Fruit fly (Drosophila melanogaster): Measurements from ENCODE around the gene RpL35.

DNA sequence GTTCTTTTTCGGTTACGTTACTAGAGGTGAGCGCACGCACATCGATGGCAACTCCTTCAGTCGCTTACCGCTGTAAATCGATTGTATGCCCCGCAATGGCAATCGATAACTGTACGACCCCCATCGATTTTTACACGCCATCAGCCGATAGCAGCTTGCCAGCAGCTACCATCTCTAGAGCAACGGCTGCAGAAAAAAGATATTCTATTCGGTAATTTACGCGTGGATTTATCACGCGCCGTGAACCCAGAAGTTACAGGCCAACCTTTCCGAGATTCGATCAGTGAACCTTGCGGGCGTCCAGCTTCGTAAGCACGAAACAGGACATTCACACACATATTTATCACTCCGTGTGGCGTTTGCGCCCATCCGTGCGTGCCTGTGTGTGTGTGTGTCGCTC, 6.3 kb upstream of the RpL35 start, which contains the start of the genes Sirt4 and CG4119:
- TF ChIP-seq EcR (GFP tag; optimal IDR thresholded peaks at IDR 0.05) (peak; percentile 25), CG8159 (tag; optimal IDR thresholded peaks at IDR 0.05) (no peak), CG14655 (GFP tag; optimal IDR thresholded peaks at IDR 0.05) (no peak), Pif1A (GFP tag; optimal IDR thresholded peaks at IDR 0.05) (no peak), CG13204 (GFP tag; optimal IDR thresholded peaks at IDR 0.05) (no peak), CG32121 (GFP tag; IDR thresholded peaks at IDR 0.05) (no peak), D1 (tag; optimal IDR thresholded peaks at IDR 0.05) (no peak), CG34367 (tag; optimal IDR thresholded peaks at IDR 0.05) (no peak)

Data from whole organism, pupa.